Fruit fly (Drosophila melanogaster) whole organism, embryonic: ENCODE measurements around the gene NANS.

Experiments used
- Atf3 ChIP-seq: fragments of 200-800 bp; sonication (Bioruptor generic); optimal IDR thresholded peaks from 3 replicates; lab custom pipeline; 2016; ENCODE audit warnings: missing biosample characterization, missing genetic modification characterization
- B-H2 ChIP-seq: fragments of 200-800 bp; sonication (Bioruptor generic); optimal IDR thresholded peaks from 2 replicates; lab custom pipeline; 2018; ENCODE audit warnings: missing biosample characterization, mild to moderate bottlenecking, missing genetic modification characterization
- BEAF-32 ChIP-seq: fragments of 200-800 bp; sonication (Bioruptor generic); optimal IDR thresholded peaks from 3 replicates; lab custom pipeline; 2017; ENCODE audit warnings: missing biosample characterization, missing genetic modification characterization, mild to moderate bottlenecking, moderate library complexity, missing genetic modification reagents
- CG11456 ChIP-seq: fragments of 200-800 bp; sonication (Bioruptor generic); IDR thresholded peaks from 3 replicates; pipeline ENCODE4 v1.3.6; 2022; ENCODE audit warnings: missing biosample characterization, missing genetic modification characterization
- CG12071 ChIP-seq: fragments of 200-800 bp; sonication (Bioruptor generic); optimal IDR thresholded peaks from 3 replicates; lab custom pipeline; 2018; ENCODE audit warnings: missing biosample characterization, mild to moderate bottlenecking, missing genetic modification characterization
- CG15011 ChIP-seq: fragments of 200-800 bp; sonication (Bioruptor generic); optimal IDR thresholded peaks from 3 replicates; lab custom pipeline; 2018; ENCODE audit warnings: missing biosample characterization, mild to moderate bottlenecking, missing genetic modification characterization
- CG1603 ChIP-seq: fragments of 200-800 bp; sonication (Bioruptor generic); optimal IDR thresholded peaks from 2 replicates; lab custom pipeline; 2019; ENCODE audit warnings: missing biosample characterization, mild to moderate bottlenecking, missing genetic modification characterization, moderate library complexity
- CG17186 ChIP-seq: fragments of 200-800 bp; sonication (Bioruptor generic); optimal IDR thresholded peaks from 3 replicates; lab custom pipeline; 2017; ENCODE audit warnings: missing biosample characterization, missing genetic modification reagents, missing genetic modification characterization
- CG1832 ChIP-seq: fragments of 200-800 bp; sonication (Bioruptor generic); optimal IDR thresholded peaks from 2 replicates; lab custom pipeline; 2017; ENCODE audit warnings: missing biosample characterization, mild to moderate bottlenecking, missing genetic modification characterization, inconsistent platforms
- CG18476 ChIP-seq: fragments of 200-800 bp; sonication (Bioruptor generic); optimal IDR thresholded peaks from 2 replicates; lab custom pipeline; 2016; ENCODE audit warnings: missing biosample characterization, mild to moderate bottlenecking, missing genetic modification characterization
- CG2199 ChIP-seq: fragments of 200-800 bp; sonication (Bioruptor generic); IDR thresholded peaks from 3 replicates; pipeline ENCODE4 v1.3.6; 2022; ENCODE audit warnings: missing biosample characterization, missing genetic modification characterization
- CG2202 ChIP-seq: fragments of 200-800 bp; sonication (Bioruptor generic); optimal IDR thresholded peaks from 2 replicates; lab custom pipeline; 2018; ENCODE audit warnings: missing biosample characterization, mild to moderate bottlenecking, missing genetic modification characterization
- CG32767 ChIP-seq: fragments of 200-800 bp; sonication (Bioruptor generic); IDR thresholded peaks from 2 replicates; pipeline ENCODE4 v1.3.6; 2022; ENCODE audit warnings: missing biosample characterization, missing genetic modification characterization
- CG34422 ChIP-seq: fragments of 200-800 bp; sonication (Bioruptor generic); IDR thresholded peaks from 3 replicates; pipeline ENCODE4 v1.3.6; 2022; ENCODE audit warnings: missing biosample characterization, missing genetic modification characterization
- CG4360 ChIP-seq: fragments of 200-800 bp; sonication (Bioruptor generic); IDR thresholded peaks from 2 replicates; pipeline ENCODE4 v1.3.6; 2022; ENCODE audit warnings: missing biosample characterization, missing genetic modification characterization
- CG4404 ChIP-seq: fragments of 200-800 bp; sonication (Bioruptor generic); IDR thresholded peaks from 2 replicates; pipeline ENCODE4 v1.3.6; 2022; ENCODE audit warnings: missing biosample characterization, missing genetic modification characterization
- CG6175 ChIP-seq: fragments of 200-800 bp; sonication (Bioruptor generic); IDR thresholded peaks from 3 replicates; pipeline ENCODE4 v1.3.6; 2022; ENCODE audit warnings: missing biosample characterization, missing genetic modification characterization
- CG6254 ChIP-seq: fragments of 200-800 bp; sonication (Bioruptor generic); optimal IDR thresholded peaks from 3 replicates; lab custom pipeline; 2017; ENCODE audit warnings: mild to moderate bottlenecking, missing biosample characterization, missing genetic modification reagents, missing genetic modification characterization
- CG8281 ChIP-seq: fragments of 200-800 bp; sonication (Bioruptor generic); optimal IDR thresholded peaks from 2 replicates; lab custom pipeline; 2018; ENCODE audit warnings: missing biosample characterization, mild to moderate bottlenecking, missing genetic modification characterization, moderate library complexity
- CG9932 ChIP-seq: fragments of 200-800 bp; sonication (Bioruptor generic); IDR thresholded peaks from 2 replicates; pipeline ENCODE4 v1.3.6; 2022; ENCODE audit warnings: missing biosample characterization, missing genetic modification characterization
- Chrac-16 ChIP-seq: fragments of 200-800 bp; sonication (Bioruptor generic); optimal IDR thresholded peaks from 3 replicates; lab custom pipeline; 2016; ENCODE audit warnings: missing biosample characterization, missing genetic modification characterization
- Doc3 ChIP-seq: fragments of 200-800 bp; sonication (Bioruptor generic); IDR thresholded peaks from 3 replicates; pipeline ENCODE4 v1.3.6; 2022; ENCODE audit warnings: missing biosample characterization, missing genetic modification characterization; ENCODE audit not compliant: partially characterized antibody
- GATAe ChIP-seq: fragments of 200-800 bp; sonication (Bioruptor generic); conservative IDR thresholded peaks from 2 replicates; pipeline ENCODE4 v1.3.6; 2022; ENCODE audit warnings: missing biosample characterization, missing genetic modification characterization
- Gsc ChIP-seq: fragments of 200-800 bp; sonication (Bioruptor generic); IDR thresholded peaks from 2 replicates; pipeline ENCODE4 v1.3.6; 2022; ENCODE audit warnings: missing biosample characterization, missing genetic modification characterization
- Hr78 ChIP-seq, 2 experiments: fragments of 200-800 bp in 1 of 2; fragments of >200 bp in 1 of 2; sonication (Bioruptor generic) in 1 of 2; optimal IDR thresholded peaks; 2 replicates each; lab custom pipeline; 2017 to 2019; ENCODE audit warnings: missing biosample characterization in 2 of 2, missing genetic modification characterization in 2 of 2, mild to moderate bottlenecking in 1 of 2, moderate library complexity in 1 of 2
- MBD-R2 ChIP-seq: fragments of 200-800 bp; sonication (Bioruptor generic); IDR thresholded peaks from 2 replicates; pipeline ENCODE4 v1.3.6; 2022; ENCODE audit warnings: missing biosample characterization, missing genetic modification characterization
- NC2α ChIP-seq: fragments of 200-800 bp; sonication (Bioruptor generic); optimal IDR thresholded peaks from 2 replicates; lab custom pipeline; 2016; ENCODE audit warnings: missing biosample characterization, missing genetic modification characterization
- Opbp ChIP-seq: fragments of 200-800 bp; sonication (Bioruptor generic); IDR thresholded peaks from 3 replicates; pipeline ENCODE4 v1.3.6; 2022; ENCODE audit warnings: missing biosample characterization, missing genetic modification characterization; ENCODE audit not compliant: partially characterized antibody
- ac ChIP-seq: fragments of 200-800 bp; sonication (Bioruptor generic); optimal IDR thresholded peaks from 3 replicates; lab custom pipeline; 2017; ENCODE audit warnings: missing biosample characterization, mild to moderate bottlenecking, missing genetic modification characterization
- bbx ChIP-seq: fragments of 200-800 bp; sonication (Bioruptor generic); IDR thresholded peaks from 2 replicates; pipeline ENCODE4 v1.3.6; 2022; ENCODE audit warnings: missing biosample characterization, missing genetic modification characterization; ENCODE audit not compliant: partially characterized antibody
- cg ChIP-seq: fragments of 200-800 bp; sonication (Bioruptor generic); optimal IDR thresholded peaks from 3 replicates; lab custom pipeline; 2019; ENCODE audit warnings: missing biosample characterization, mild to moderate bottlenecking, missing genetic modification characterization, moderate library complexity
- danr ChIP-seq: fragments of 200-800 bp; sonication (Bioruptor generic); IDR thresholded peaks from 2 replicates; pipeline ENCODE4 v1.3.6; 2022; ENCODE audit warnings: missing biosample characterization, missing genetic modification characterization
- grau ChIP-seq: fragments of 200-800 bp; optimal IDR thresholded peaks from 3 replicates; lab custom pipeline; 2019; ENCODE audit warnings: missing biosample characterization, mild to moderate bottlenecking, missing genetic modification characterization, moderate library complexity
- mirr ChIP-seq: fragments of 200-800 bp; sonication (Bioruptor generic); optimal IDR thresholded peaks from 3 replicates; lab custom pipeline; 2018; ENCODE audit warnings: missing biosample characterization, mild to moderate bottlenecking, missing genetic modification characterization
- nerfin-1 ChIP-seq: fragments of 200-800 bp; sonication (Bioruptor generic); optimal IDR thresholded peaks from 3 replicates; lab custom pipeline; 2019; ENCODE audit warnings: missing biosample characterization, mild to moderate bottlenecking, missing genetic modification characterization, moderate library complexity
- nom ChIP-seq: fragments of 200-800 bp; sonication (Bioruptor generic); optimal IDR thresholded peaks from 2 replicates; lab custom pipeline; 2017; ENCODE audit warnings: missing biosample characterization, missing genetic modification characterization, mild to moderate bottlenecking, moderate library complexity, missing genetic modification reagents
- otp ChIP-seq: fragments of 200-800 bp; sonication (Bioruptor generic); IDR thresholded peaks from 3 replicates; pipeline ENCODE4, ENCODE4 v1.3.6; 2022; ENCODE audit warnings: missing biosample characterization, missing genetic modification characterization
- p53 ChIP-seq: fragments of 200-800 bp; sonication (Bioruptor generic); optimal IDR thresholded peaks from 2 replicates; lab custom pipeline; 2016; ENCODE audit warnings: missing biosample characterization, missing genetic modification characterization
- pan ChIP-seq, 4 experiments: fragments of >200 bp in 3 of 4; fragments of 200-800 bp in 1 of 4; sonication (Bioruptor generic) in 1 of 4; optimal IDR thresholded peaks in 3 of 4; IDR thresholded peaks in 1 of 4; 2 replicates each; pipeline versions ENCODE4 v1.3.6 to Lab custom; 2017 to 2022; ENCODE audit warnings: missing biosample characterization in 2 of 4, missing genetic modification characterization in 2 of 4, mixed read lengths in 1 of 4
- row ChIP-seq: fragments of 200-800 bp; sonication (Bioruptor generic); IDR thresholded peaks from 3 replicates; pipeline ENCODE4 v1.3.6; 2022; ENCODE audit warnings: missing biosample characterization, missing genetic modification characterization
- sens ChIP-seq: fragments of 200-800 bp; sonication (Bioruptor generic); peaks from one replicate; lab custom pipeline; 2016; ENCODE audit warnings: missing biosample characterization, missing genetic modification characterization
- sob ChIP-seq: fragments of 200-800 bp; sonication (Bioruptor generic); IDR thresholded peaks from 2 replicates; pipeline ENCODE4 v1.3.6; 2022; ENCODE audit warnings: missing biosample characterization, missing genetic modification characterization
- sr ChIP-seq: fragments of 200-800 bp; sonication (Bioruptor generic); IDR thresholded peaks from 3 replicates; pipeline ENCODE4 v1.3.6; 2022; ENCODE audit warnings: missing biosample characterization, missing genetic modification characterization
- stc ChIP-seq: fragments of 200-800 bp; sonication (Bioruptor generic); IDR thresholded peaks from 2 replicates; pipeline ENCODE4 v1.3.6; 2022; ENCODE audit warnings: missing biosample characterization, missing genetic modification characterization
- tin ChIP-seq: fragments of 200-800 bp; sonication (Bioruptor generic); optimal IDR thresholded peaks from 3 replicates; lab custom pipeline; 2016; ENCODE audit warnings: missing biosample characterization, missing genetic modification characterization
- unc-4 ChIP-seq: fragments of 200-800 bp; sonication (Bioruptor generic); IDR thresholded peaks from 2 replicates; pipeline ENCODE4 v1.3.6; 2022; ENCODE audit warnings: missing biosample characterization, missing genetic modification characterization; ENCODE audit not compliant: partially characterized antibody
- yki ChIP-seq: fragments of >200 bp; optimal IDR thresholded peaks from 3 replicates; lab custom pipeline; 2018

The NANS gene

dm6 chr3R:12448889-12449314, 22.5 kb downstream of the NANS start, which contains the start of gene CG18549 (continued):
- TF ChIP-seq bbx (GFP tag; lab: Robert Waterston, UW) (peak; percentile 76), danr (GFP tag; lab: Robert Waterston, UW) (peak; percentile 100), GATAe (GFP tag; lab: Robert Waterston, UW) (peak; percentile 99), CG9932 (GFP tag; lab: Robert Waterston, UW) (peak; percentile 99), Gsc (GFP tag; lab: Robert Waterston, UW) (peak; percentile 99), CG1603 (tag; lab: Kevin White, UChicago) (peak; percentile 97), nom (peak; percentile 100), CG34422 (GFP tag; lab: Robert Waterston, UW) (peak; percentile 100), CG4404 (GFP tag; lab: Robert Waterston, UW) (peak; percentile 99), CG15011 (GFP tag; lab: Kevin White, UChicago) (peak; percentile 99), MBD-R2 (peak; percentile 100), NC2α (peak; percentile 99)
- TF ChIP-seq, all 482 proteins: peak for 464

- TF ChIP-seq CG12071 (GFP tag; lab: Kevin White, UChicago) (peak; percentile 18), CG17186 (GFP tag; lab: Kevin White, UChicago) (no peak), otp (GFP tag; lab: Robert Waterston, UW) (0 out of 3 replicates have a peak, but pooled peaks have one; percentile 3), mirr (GFP tag; lab: Kevin White, UChicago) (peak; percentile 55), CG4360 (GFP tag; lab: Robert Waterston, UW) (peak; percentile 37; the same call in 1 of the 2 replicates), cg (GFP tag; lab: Kevin White, UChicago) (peak; percentile 33), sens (GFP tag; lab: Kevin White, UChicago) (peak; percentile 56), Doc3 (no peak), nerfin-1 (tag; lab: Kevin White, UChicago) (peak; percentile 78), grau (no peak), GATAe (GFP tag; lab: Robert Waterston, UW) (no peak), CG11456 (GFP tag; lab: Robert Waterston, UW) (0 out of 3 replicates have a peak, but pooled peaks have one; percentile 3), Opbp (GFP tag; lab: Robert Waterston, UW) (0 out of 3 replicates have a peak, but pooled peaks have one; percentile 25), B-H2 (GFP tag; lab: Kevin White, UChicago) (no peak), tin (GFP tag; lab: Kevin White, UChicago) (no peak), CG2199 (GFP tag; lab: Robert Waterston, UW) (0 out of 3 replicates have a peak, but pooled peaks have one; percentile 32), unc-4 (GFP tag; lab: Robert Waterston, UW) (no peak), ac (GFP tag; lab: Kevin White, UChicago) (no peak), Chrac-16 (GFP tag; lab: Kevin White, UChicago) (no peak), sob (0 out of 2 replicates have a peak, but pooled peaks have one; percentile 21), sr (peak; percentile 76; the same call in 2 of the 3 replicates), CG8281 (peak; percentile 1), CG6175 (GFP tag; lab: Robert Waterston, UW) (0 out of 3 replicates have a peak, but pooled peaks have one; percentile 31), CG6254 (GFP tag; lab: Kevin White, UChicago) (no peak), row (GFP tag; lab: Robert Waterston, UW) (peak; percentile 14; the same call in 1 of the 3 replicates), p53 (GFP tag; lab: Kevin White, UChicago) (no peak), CG1832 (GFP tag; lab: Kevin White, UChicago) (peak; percentile 15), Atf3 (no peak), BEAF-32 (GFP tag; lab: Kevin White, UChicago) (no peak), CG32767 (GFP tag; lab: Robert Waterston, UW) (peak; percentile 46; the same call in 1 of the 2 replicates), CG2202 (tag; lab: Kevin White, UChicago) (no peak), stc (GFP tag; lab: Robert Waterston, UW) (no peak), pan (optimal IDR thresholded peaks at IDR 0.05; lab: Kevin White, UChicago) (no peak), pan (GFP tag; optimal IDR thresholded peaks at IDR 0.05 in 1 of 2, IDR thresholded peaks at IDR 0.05 in 1 of 2) (peak in 1 of 2 experiments; percentile 7), yki (lab: Kevin White, UChicago) (no peak), Hr78 (GFP tag; optimal IDR thresholded peaks at IDR 0.05; lab: Kevin White, UChicago) (peak in 1 of 2 experiments; percentile 62), CG18476 (GFP tag; lab: Kevin White, UChicago) (no peak)
Observed at dm6 chr3R:12449617-12450242, 23.4 kb downstream of the NANS start.
